Fruit fly (Drosophila melanogaster) whole organism, wandering third instar larva: Measurements from ENCODE around the gene Spag1.

Experiments used
- Abd-B ChIP-seq: fragments of >200 bp; optimal IDR thresholded peaks from 2 replicates; lab custom pipeline; 2017; ENCODE audit warnings: missing biosample characterization, missing genetic modification characterization
- CG32264 ChIP-seq: fragments of 200-800 bp; sonication (Bioruptor generic); optimal IDR thresholded peaks from 2 replicates; lab custom pipeline; 2016; ENCODE audit warnings: missing biosample characterization, missing genetic modification characterization
- CG9705 ChIP-seq: fragments of 200-800 bp; sonication (Bioruptor generic); optimal IDR thresholded peaks from 2 replicates; lab custom pipeline; 2018; ENCODE audit warnings: missing biosample characterization, mild to moderate bottlenecking, missing genetic modification characterization
- CrebA ChIP-seq: fragments of 200-800 bp; sonication (Bioruptor generic); optimal IDR thresholded peaks from 2 replicates; lab custom pipeline; 2016; ENCODE audit warnings: missing biosample characterization, mild to moderate bottlenecking, missing genetic modification characterization, borderline replicate concordance
- Dfd ChIP-seq: fragments of >200 bp; optimal IDR thresholded peaks from 2 replicates; lab custom pipeline; 2017; ENCODE audit warnings: missing biosample characterization, missing genetic modification characterization
- Dif ChIP-seq: fragments of 200-275, 200-300 bp; sonication (Bioruptor generic); optimal IDR thresholded peaks from 2 replicates; lab custom pipeline; 2018; ENCODE audit warnings: missing biosample characterization, missing genetic modification characterization; ENCODE audit not compliant: partially characterized antibody
- GATAd ChIP-seq: sonication (Bioruptor generic); optimal IDR thresholded peaks from 2 replicates; lab custom pipeline; 2016; ENCODE audit warnings: missing biosample characterization, missing genetic modification characterization
- Hr78 ChIP-seq: fragments of >200 bp; optimal IDR thresholded peaks from 2 replicates; lab custom pipeline; 2017; ENCODE audit warnings: missing biosample characterization, missing genetic modification characterization
- Hr83 ChIP-seq: fragments of 200-300 bp; sonication (Bioruptor generic); optimal IDR thresholded peaks from 2 replicates; lab custom pipeline; 2016; ENCODE audit warnings: missing biosample characterization, mild to moderate bottlenecking, missing genetic modification characterization, moderate library complexity; ENCODE audit not compliant: poor library complexity, severe bottlenecking
- Jra ChIP-seq: sonication (Bioruptor generic); optimal IDR thresholded peaks from 2 replicates; lab custom pipeline; 2016; ENCODE audit warnings: missing biosample characterization, missing genetic modification characterization
- Myc ChIP-seq: fragments of >200 bp; optimal IDR thresholded peaks from 2 replicates; lab custom pipeline; 2017
- N ChIP-seq: fragments of >200 bp; optimal IDR thresholded peaks from 2 replicates; lab custom pipeline; 2018; ENCODE audit warnings: missing biosample characterization, missing external identifiers, missing genetic modification characterization
- OdsH ChIP-seq: fragments of 200-800 bp; sonication (Bioruptor generic); optimal IDR thresholded peaks from 2 replicates; lab custom pipeline; 2016; ENCODE audit warnings: missing biosample characterization, mild to moderate bottlenecking, missing genetic modification characterization
- Rel ChIP-seq, 2 experiments: fragments of 200-800 bp; sonication (Bioruptor generic) in 1 of 2; optimal IDR thresholded peaks; 2 replicates in 1 of 2; 3 replicates in 1 of 2; lab custom pipeline; 2016 to 2019; ENCODE audit warnings: mild to moderate bottlenecking in 2 of 2, missing biosample characterization in 2 of 2, missing genetic modification characterization in 2 of 2, moderate library complexity in 1 of 2
- Sp1 ChIP-seq: fragments of 200-800 bp; sonication (Bioruptor generic); optimal IDR thresholded peaks from 3 replicates; lab custom pipeline; 2019; ENCODE audit warnings: missing biosample characterization, mild to moderate bottlenecking, missing genetic modification characterization, moderate library complexity
- Vsx2 ChIP-seq: fragments of 200-300, 225-300 bp; sonication (Bioruptor generic); optimal IDR thresholded peaks from 2 replicates; lab custom pipeline; 2018; ENCODE audit warnings: missing biosample characterization, missing genetic modification characterization; ENCODE audit not compliant: partially characterized antibody
- br ChIP-seq: fragments of 200-800 bp; sonication (Bioruptor generic); optimal IDR thresholded peaks from 2 replicates; lab custom pipeline; 2016; ENCODE audit warnings: missing biosample characterization, missing genetic modification characterization
- brk ChIP-seq: fragments of 200-800 bp; sonication (Bioruptor generic); optimal IDR thresholded peaks from 2 replicates; lab custom pipeline; 2016; ENCODE audit warnings: missing biosample characterization, mild to moderate bottlenecking, missing genetic modification characterization
- dl ChIP-seq, 2 experiments: fragments of 175-275, 200-275 bp in 1 of 2; fragments of 200-275 bp in 1 of 2; sonication (Bioruptor generic); optimal IDR thresholded peaks; lab custom pipeline; 2018; ENCODE audit warnings: mild to moderate bottlenecking in 2 of 2, missing biosample characterization in 2 of 2, missing genetic modification characterization in 2 of 2, moderate library complexity in 2 of 2; ENCODE audit not compliant: partially characterized antibody in 2 of 2, insufficient read depth in 1 of 2
- dmrt93B ChIP-seq: fragments of 200-800 bp; sonication (Bioruptor generic); optimal IDR thresholded peaks from 2 replicates; lab custom pipeline; 2018; ENCODE audit warnings: missing biosample characterization, mild to moderate bottlenecking, missing genetic modification characterization
- dsf ChIP-seq: sonication (Bioruptor generic); optimal IDR thresholded peaks from 2 replicates; lab custom pipeline; 2016; ENCODE audit warnings: missing biosample characterization, missing genetic modification characterization, borderline replicate concordance
- ey ChIP-seq: fragments of 200-800 bp; sonication (Bioruptor generic); optimal IDR thresholded peaks from 2 replicates; lab custom pipeline; 2016; ENCODE audit warnings: missing biosample characterization, missing genetic modification characterization
- foxo ChIP-seq, 2 experiments: fragments of 200-800 bp; sonication (Bioruptor generic); optimal IDR thresholded peaks; 2 replicates in 1 of 2; 3 replicates in 1 of 2; lab custom pipeline; 2016 to 2017; ENCODE audit warnings: missing biosample characterization in 2 of 2, missing genetic modification characterization in 2 of 2
- fru ChIP-seq: fragments of 200-800 bp; sonication (Bioruptor generic); optimal IDR thresholded peaks from 3 replicates; lab custom pipeline; 2016; ENCODE audit warnings: missing biosample characterization, mild to moderate bottlenecking, missing genetic modification characterization
- jim ChIP-seq: fragments of 175-275, 200-325 bp; sonication (Bioruptor generic); optimal IDR thresholded peaks from 2 replicates; lab custom pipeline; 2016; ENCODE audit warnings: missing biosample characterization, mild to moderate bottlenecking, missing genetic modification characterization
- lola ChIP-seq: fragments of >200 bp; optimal IDR thresholded peaks from 2 replicates; lab custom pipeline; 2017; ENCODE audit warnings: missing biosample characterization, missing genetic modification characterization
- pan ChIP-seq: fragments of >200 bp; optimal IDR thresholded peaks from 2 replicates; lab custom pipeline; 2017
- psq ChIP-seq: fragments of 200-800 bp; sonication (Bioruptor generic); optimal IDR thresholded peaks from 3 replicates; lab custom pipeline; 2017; ENCODE audit warnings: missing biosample characterization, mild to moderate bottlenecking, missing genetic modification characterization, moderate library complexity
- rgr ChIP-seq: fragments of 200-800 bp; sonication (Bioruptor generic); optimal IDR thresholded peaks from 3 replicates; lab custom pipeline; 2016; ENCODE audit warnings: missing biosample characterization, mild to moderate bottlenecking, missing genetic modification characterization
- sage ChIP-seq: fragments of 200-800 bp; sonication (Bioruptor generic); optimal IDR thresholded peaks from 2 replicates; lab custom pipeline; 2016; ENCODE audit warnings: missing biosample characterization, mild to moderate bottlenecking, missing genetic modification characterization
- sv ChIP-seq: fragments of 200-800 bp; sonication (Bioruptor generic); optimal IDR thresholded peaks from 3 replicates; lab custom pipeline; 2016; ENCODE audit warnings: missing biosample characterization, missing genetic modification characterization
- tai ChIP-seq: sonication (Bioruptor generic); optimal IDR thresholded peaks from 2 replicates; lab custom pipeline; 2016; ENCODE audit warnings: missing biosample characterization, missing genetic modification characterization
- usp ChIP-seq: fragments of >200 bp; optimal IDR thresholded peaks from 2 replicates; lab custom pipeline; 2017; ENCODE audit warnings: missing biosample characterization, missing genetic modification characterization
- woc ChIP-seq: sonication (Bioruptor generic); optimal IDR thresholded peaks from 2 replicates; lab custom pipeline; 2016; ENCODE audit warnings: missing biosample characterization, mild to moderate bottlenecking, missing genetic modification characterization

Gene Spag1

DNA sequence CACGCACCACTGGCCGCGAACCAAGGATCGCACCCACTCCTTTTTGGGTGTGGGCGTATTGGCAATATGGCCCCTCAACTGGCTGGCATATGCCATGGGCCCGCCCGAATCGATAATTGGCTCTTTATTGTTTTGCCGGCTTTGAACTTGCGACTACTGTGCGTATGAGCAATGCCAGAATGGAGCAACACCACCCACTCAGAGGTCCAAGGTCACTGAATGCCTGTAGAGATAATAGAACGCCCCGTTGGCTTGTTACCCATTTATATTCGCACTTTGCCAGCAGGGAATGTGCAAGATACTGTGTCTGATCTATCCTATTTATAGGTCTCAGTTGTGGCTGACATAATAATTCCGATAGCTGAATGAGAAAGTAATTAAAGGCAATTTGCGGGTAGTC is 7.9 kb downstream of the Spag1 start:
- TF ChIP-seq dl (GFP tag; optimal IDR thresholded peaks at IDR 0.05; lab: Kevin White, UChicago; ENCODE audit: insufficient read depth in 1 of 2, partially characterized antibody in 2 of 2): no peak
- TF ChIP-seq Hr78 (GFP tag; lab: Kevin White, UChicago): no peak
- no peak for TF ChIP-seq N (GFP tag; lab: Kevin White, UChicago)
- no peak for TF ChIP-seq ey (GFP tag; lab: Kevin White, UChicago)
- no peak for TF ChIP-seq pan (lab: Kevin White, UChicago)
- no peak for TF ChIP-seq Hr83

DNA sequence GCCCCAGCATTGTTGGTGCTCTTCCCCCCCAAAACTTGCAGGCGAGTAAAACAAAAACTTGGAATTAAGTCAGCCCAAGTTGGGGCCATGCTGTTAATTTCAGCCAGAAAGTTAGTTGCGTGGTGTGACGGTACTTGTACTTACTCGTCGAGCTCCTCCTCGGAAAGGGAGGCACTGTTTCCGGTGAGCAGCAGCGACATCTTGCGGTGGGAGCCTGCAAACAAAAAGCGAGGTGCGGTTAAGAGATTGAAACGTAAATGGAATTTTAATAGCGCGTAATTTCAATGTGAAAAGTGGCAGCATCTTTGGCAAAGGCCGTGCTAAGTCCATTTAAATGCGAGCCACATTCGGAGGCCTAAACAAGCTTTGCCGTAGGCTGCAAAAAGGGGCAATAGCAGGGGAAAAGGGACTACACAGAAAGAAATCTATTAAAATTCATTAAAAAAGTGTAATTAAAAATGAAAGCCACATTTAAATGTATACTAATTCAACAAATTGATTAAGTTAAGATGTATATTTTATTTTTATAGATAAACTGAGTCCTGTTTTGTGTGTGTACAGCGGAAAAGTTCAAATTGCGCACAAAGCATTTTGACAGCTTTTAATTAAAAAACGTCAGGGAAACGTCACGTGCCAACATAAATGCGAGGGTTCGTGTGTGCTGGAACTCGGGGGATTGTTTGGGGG is 8.9 kb downstream of the Spag1 start:
- no peak for TF ChIP-seq GATAd (GFP tag; lab: Kevin White, UChicago)
- TF ChIP-seq CG32264 (GFP tag; lab: Kevin White, UChicago): no peak
- no peak for TF ChIP-seq OdsH
- TF ChIP-seq Vsx2 (GFP tag; lab: Kevin White, UChicago): no peak
- TF ChIP-seq dl (GFP tag; optimal IDR thresholded peaks at IDR 0.05; lab: Kevin White, UChicago; ENCODE audit: insufficient read depth in 1 of 2, partially characterized antibody in 2 of 2): no peak
- no peak for TF ChIP-seq pan (lab: Kevin White, UChicago)
- TF ChIP-seq Hr78 (GFP tag; lab: Kevin White, UChicago): no peak
- TF ChIP-seq Hr83: no peak
- TF ChIP-seq foxo (GFP tag; optimal IDR thresholded peaks at IDR 0.05; lab: Kevin White, UChicago): no peak
- no peak for TF ChIP-seq Sp1 (GFP tag; lab: Kevin White, UChicago)
- TF ChIP-seq fru (GFP tag; lab: Kevin White, UChicago): no peak
- TF ChIP-seq, all 38 proteins: peak for 0

DNA sequence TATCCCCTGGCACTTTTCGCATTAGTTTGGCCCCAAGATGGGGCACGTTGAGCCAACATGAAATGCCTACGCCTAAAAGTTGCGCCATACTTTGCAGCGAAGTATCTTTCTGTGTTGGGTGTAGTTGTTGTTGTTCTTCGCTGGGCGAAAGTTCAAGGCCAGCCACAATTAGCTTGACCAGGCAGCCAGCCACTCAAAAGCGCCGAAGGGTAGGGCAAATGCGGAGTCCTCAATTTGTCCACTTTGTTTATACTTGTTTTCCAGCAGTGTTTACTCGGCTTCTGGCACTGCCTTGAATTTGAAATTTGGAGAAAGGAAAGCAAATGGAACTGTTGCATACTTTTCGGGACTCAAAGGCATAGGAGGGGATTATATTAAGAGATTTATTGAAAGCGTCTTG is 9.5 kb downstream of the Spag1 start:
- TF ChIP-seq Myc (lab: Kevin White, UChicago) (peak; percentile 3), woc (GFP tag; lab: Kevin White, UChicago) (no peak), pan (lab: Kevin White, UChicago) (no peak), Abd-B (GFP tag; lab: Kevin White, UChicago) (no peak), CG32264 (GFP tag; lab: Kevin White, UChicago) (no peak), N (GFP tag; lab: Kevin White, UChicago) (peak; percentile 15), sage (GFP tag; lab: Kevin White, UChicago) (no peak)
- TF ChIP-seq, all 38 proteins: peak for 2

DNA sequence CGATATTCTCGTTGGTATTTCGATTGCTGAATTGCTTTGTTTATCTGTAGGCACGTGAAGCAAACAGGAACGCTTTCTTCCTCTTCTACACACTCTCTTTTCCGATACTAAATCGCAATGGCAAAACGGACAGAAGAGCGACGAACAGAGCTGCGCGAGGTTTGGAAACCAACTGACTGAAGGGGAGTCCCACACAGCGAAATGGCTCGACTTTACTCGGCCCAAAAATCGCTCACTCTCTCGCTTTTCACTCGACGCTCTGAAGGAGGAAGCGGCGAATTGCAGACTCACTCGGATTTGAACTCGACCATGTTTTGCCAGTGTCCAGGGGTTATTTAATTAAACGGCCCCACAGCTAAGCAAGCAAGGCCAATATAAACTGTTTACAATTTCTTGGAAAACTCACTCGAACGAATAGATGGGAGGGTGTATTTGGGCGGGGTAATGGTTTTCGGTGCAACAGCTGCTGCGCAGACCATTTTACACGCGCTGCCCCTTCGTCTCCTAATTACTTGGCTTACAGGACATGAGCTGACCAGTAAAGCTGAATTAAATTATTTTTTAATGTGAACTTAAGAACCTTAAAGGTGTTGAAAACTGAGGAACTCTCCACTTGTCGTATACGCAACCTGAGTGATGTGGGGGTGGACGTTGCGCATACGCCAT is 10.8 kb downstream of the Spag1 start, which contains the start of gene CG6330:
TSS of gene CG6330 (minus strand) at position 178 of the 666 bp plus-strand sequence.
- no peak for TF ChIP-seq GATAd (GFP tag; lab: Kevin White, UChicago)
- no peak for TF ChIP-seq Rel (GFP tag; optimal IDR thresholded peaks at IDR 0.05; lab: Kevin White, UChicago)
- TF ChIP-seq Rel (tag; optimal IDR thresholded peaks at IDR 0.05; lab: Kevin White, UChicago): peak; percentile 64
- TF ChIP-seq, all 38 proteins: peak for 1

DNA sequence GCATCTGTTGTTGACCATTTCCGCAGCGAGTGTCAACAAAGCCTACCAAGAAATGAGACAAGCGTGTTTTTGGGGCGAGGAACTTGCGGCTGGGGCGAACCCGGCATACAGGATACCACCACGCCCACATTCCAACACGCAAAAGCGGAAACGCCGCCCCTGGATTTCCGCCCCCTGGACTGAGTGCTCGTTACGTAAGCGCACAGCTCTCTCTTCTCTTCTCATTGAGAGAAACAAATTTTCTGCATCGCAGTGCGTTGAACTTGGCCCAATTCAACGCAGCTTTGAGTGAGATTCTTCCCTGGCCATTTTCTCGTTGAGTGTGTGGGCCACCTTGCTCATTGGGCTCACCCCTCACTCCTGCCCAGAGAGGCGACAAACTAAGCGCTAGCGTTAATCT is 12.9 kb downstream of the Spag1 start:
- TF ChIP-seq sv (GFP tag; lab: Kevin White, UChicago) (no peak), dl (GFP tag; optimal IDR thresholded peaks at IDR 0.05; lab: Kevin White, UChicago; ENCODE audit: insufficient read depth in 1 of 2, partially characterized antibody in 2 of 2) (peak in 1 of 2 experiments; percentile 5), dsf (GFP tag; lab: Kevin White, UChicago) (no peak), Myc (lab: Kevin White, UChicago) (no peak)

DNA sequence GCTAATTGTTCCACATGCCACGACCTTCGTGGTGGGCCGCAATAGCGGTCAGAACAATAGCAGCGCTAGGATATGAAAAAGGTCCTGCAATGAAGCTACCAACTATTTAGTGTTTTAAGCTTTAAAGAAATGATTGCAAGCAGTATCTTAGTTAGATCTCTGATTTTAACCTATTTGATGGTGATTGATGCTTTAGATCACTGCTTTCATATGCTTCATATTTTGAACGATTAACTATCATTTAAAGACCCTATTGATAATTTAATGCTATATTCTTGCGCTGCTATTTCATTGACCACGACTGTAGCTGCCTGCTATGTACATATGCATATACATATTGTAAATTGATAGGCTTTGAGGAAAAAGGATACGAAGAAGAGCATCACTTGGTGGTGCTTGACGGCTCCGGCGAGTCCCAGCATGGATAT is 16.1 kb downstream of the Spag1 start:
- peak; percentile 25 for TF ChIP-seq OdsH
- no peak for TF ChIP-seq usp
- no peak for TF ChIP-seq dsf (GFP tag; lab: Kevin White, UChicago)
- no peak for TF ChIP-seq Jra (GFP tag; lab: Kevin White, UChicago)
- TF ChIP-seq Sp1 (GFP tag; lab: Kevin White, UChicago): peak; percentile 40
- TF ChIP-seq woc (GFP tag; lab: Kevin White, UChicago): peak; percentile 19
- TF ChIP-seq tai (GFP tag; lab: Kevin White, UChicago): no peak
- no peak for TF ChIP-seq Dfd (GFP tag; lab: Kevin White, UChicago)
- TF ChIP-seq psq (GFP tag; lab: Kevin White, UChicago): no peak
- peak; percentile 29 for TF ChIP-seq CG9705 (GFP tag; lab: Kevin White, UChicago)
- TF ChIP-seq Hr83: no peak
- no peak for TF ChIP-seq Hr78 (GFP tag; lab: Kevin White, UChicago)
- peak; percentile 64 for TF ChIP-seq dmrt93B (GFP tag; lab: Kevin White, UChicago)
- TF ChIP-seq br: peak; percentile 36
- TF ChIP-seq Rel (GFP tag; optimal IDR thresholded peaks at IDR 0.05; lab: Kevin White, UChicago): no peak
- TF ChIP-seq Rel (tag; optimal IDR thresholded peaks at IDR 0.05; lab: Kevin White, UChicago): no peak
- TF ChIP-seq lola: no peak
- peak; percentile 18 for TF ChIP-seq sv (GFP tag; lab: Kevin White, UChicago)
- no peak for TF ChIP-seq CrebA (GFP tag; lab: Kevin White, UChicago)
- peak; percentile 20 for TF ChIP-seq rgr (GFP tag; lab: Kevin White, UChicago)
- TF ChIP-seq jim (GFP tag; lab: Kevin White, UChicago): no peak
- TF ChIP-seq Abd-B (GFP tag; lab: Kevin White, UChicago): no peak
- no peak for TF ChIP-seq CG32264 (GFP tag; lab: Kevin White, UChicago)
- no peak for TF ChIP-seq brk (GFP tag; lab: Kevin White, UChicago)
- peak; percentile 64 for TF ChIP-seq sage (GFP tag; lab: Kevin White, UChicago)
- no peak for TF ChIP-seq Dif (GFP tag; lab: Kevin White, UChicago)
